Worm (Caenorhabditis elegans) whole organism, mixed stage, embryonic: Measurements from ENCODE around the gene srh-46.

Experiments
- M03D4.4 ChIP-seq: sonication (generic microtip); optimal IDR thresholded peaks from 2 replicates; lab custom pipeline; 2017; ENCODE audit warnings: mild to moderate bottlenecking, missing genetic modification characterization, missing compliant biosample characterization
- blmp-1 ChIP-seq: fragments of 150-350 bp; optimal IDR thresholded peaks from 2 replicates; lab custom pipeline; 2014; ENCODE audit warnings: missing biosample characterization, missing genetic modification characterization
- ceh-39 ChIP-seq: fragments of 150-350 bp; optimal IDR thresholded peaks from 2 replicates; lab custom pipeline; 2014; ENCODE audit warnings: missing biosample characterization, missing genetic modification characterization
- flh-1 ChIP-seq: fragments of 200-800 bp; sonication (Bioruptor generic); optimal IDR thresholded peaks from 2 replicates; lab custom pipeline; 2018; ENCODE audit warnings: mild to moderate bottlenecking, missing genetic modification characterization, moderate library complexity, missing compliant biosample characterization
- ham-2 ChIP-seq: fragments of 200-800 bp; sonication (Bioruptor generic); optimal IDR thresholded peaks from 2 replicates; lab custom pipeline; 2018; ENCODE audit warnings: mild to moderate bottlenecking, missing genetic modification characterization, missing compliant biosample characterization
- lin-13 ChIP-seq: fragments of 150-350 bp; optimal IDR thresholded peaks from 2 replicates; lab custom pipeline; 2014; ENCODE audit warnings: missing biosample characterization, missing genetic modification characterization
- mep-1 ChIP-seq: fragments of 150-350 bp; optimal IDR thresholded peaks from 2 replicates; lab custom pipeline; 2017; ENCODE audit warnings: missing biosample characterization, missing genetic modification reagents, missing genetic modification characterization, inconsistent platforms
- nhr-12 ChIP-seq: fragments of 150-350 bp; optimal IDR thresholded peaks from 2 replicates; lab custom pipeline; 2014; ENCODE audit warnings: missing biosample characterization, missing genetic modification characterization
- snpc-4 ChIP-seq: fragments of 150-350 bp; optimal IDR thresholded peaks from 2 replicates; lab custom pipeline; 2014; ENCODE audit warnings: missing biosample characterization, missing genetic modification characterization
- tbx-8 ChIP-seq: fragments of 200-800 bp; sonication (Bioruptor generic); optimal IDR thresholded peaks from 2 replicates; lab custom pipeline; 2018; ENCODE audit warnings: mild to moderate bottlenecking, missing genetic modification characterization, moderate library complexity, missing compliant biosample characterization
- unc-120 ChIP-seq: sonication (generic microtip); optimal IDR thresholded peaks from 2 replicates; lab custom pipeline; 2017; ENCODE audit warnings: missing genetic modification characterization, missing compliant biosample characterization; ENCODE audit not compliant: poor library complexity, severe bottlenecking
- unc-62 ChIP-seq: fragments of 150-350 bp; optimal IDR thresholded peaks from 2 replicates; lab custom pipeline; 2014; ENCODE audit warnings: missing biosample characterization, missing genetic modification reagents, missing genetic modification characterization
- zip-8 ChIP-seq: fragments of 150-350 bp; optimal IDR thresholded peaks from 2 replicates; lab custom pipeline; 2014; ENCODE audit warnings: missing biosample characterization, missing genetic modification characterization
- ztf-11 ChIP-seq: fragments of 150-350 bp; optimal IDR thresholded peaks from 2 replicates; lab custom pipeline; 2014; ENCODE audit warnings: missing biosample characterization, missing genetic modification characterization

ce11 chrV:11329100-11329499, 26.4 kb upstream of the srh-46 start, which contains the start of gene F47G9.6:
- TF ChIP-seq ztf-11 (tag; lab: Kevin White, UChicago) (no peak), nhr-12 (tag; lab: Kevin White, UChicago) (no peak), mep-1 (tag; lab: Kevin White, UChicago) (no peak), M03D4.4 (no peak), blmp-1 (tag; lab: Kevin White, UChicago) (no peak), unc-62 (GFP tag; lab: Kevin White, UChicago) (no peak), lin-13 (tag; lab: Kevin White, UChicago) (no peak), ham-2 (GFP tag; lab: Kevin White, UChicago) (no peak), zip-8 (no peak), snpc-4 (no peak), ceh-39 (tag; lab: Kevin White, UChicago) (no peak), unc-120 (tag; lab: Kevin White, UChicago) (no peak), tbx-8 (GFP tag; lab: Kevin White, UChicago) (no peak), flh-1 (no peak)
